Fruit fly (Drosophila melanogaster): ENCODE results near the gene CG10660.

DNA sequence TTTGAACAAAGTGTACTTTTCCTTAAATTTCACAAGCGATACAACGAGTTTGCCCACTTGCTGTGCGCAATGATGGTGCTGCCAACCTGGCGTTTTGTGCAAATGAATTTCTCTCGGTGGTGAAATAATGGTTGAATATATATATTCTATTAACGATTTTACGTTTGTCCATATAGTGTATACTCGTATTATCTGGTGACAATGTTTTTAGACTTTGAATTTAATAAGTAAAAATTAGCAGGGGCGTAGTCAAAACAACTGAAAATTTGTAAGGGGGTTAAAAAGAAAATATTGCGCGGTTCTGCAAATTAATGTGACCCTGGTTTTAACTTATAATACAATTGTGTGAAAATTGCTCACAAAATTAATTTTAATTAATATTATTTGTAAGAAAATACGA, 33.5 kb upstream of the CG10660 start, which contains the start of the genes ver and Gcn5:
- TF ChIP-seq psq (optimal IDR thresholded peaks at IDR 0.05), result no peak
- TF ChIP-seq usp (GFP tag; optimal IDR thresholded peaks at IDR 0.05), result no peak
- no peak for TF ChIP-seq EcR (GFP tag; optimal IDR thresholded peaks at IDR 0.05)
- no peak for TF ChIP-seq CG8478 (optimal IDR thresholded peaks at IDR 0.05)
- no peak for TF ChIP-seq Dll (optimal IDR thresholded peaks at IDR 0.05)
